Fruit fly (Drosophila melanogaster): ENCODE results near the gene CG43232.

dm6 chr2L:6942714-6943113 lies 10.8 kb downstream of the CG43232 start, which contains the start of gene CG18304:
- TF ChIP-seq CG33017 (tag; optimal IDR thresholded peaks at IDR 0.05) = no peak
- no peak for TF ChIP-seq Clk (GFP tag; optimal IDR thresholded peaks at IDR 0.05)
- no peak for TF ChIP-seq ovo (GFP tag; optimal IDR thresholded peaks at IDR 0.05)
- no peak for TF ChIP-seq cnc (optimal IDR thresholded peaks at IDR 0.05)
- TF ChIP-seq Hr96 (GFP tag; optimal IDR thresholded peaks at IDR 0.05) = no peak
- TF ChIP-seq Crg-1 (GFP tag; optimal IDR thresholded peaks at IDR 0.05) = no peak
- no peak for TF ChIP-seq CG7101 (tag; optimal IDR thresholded peaks at IDR 0.05)
- TF ChIP-seq kay (GFP tag; ENCODE audit: borderline replicate concordance) = no peak
- TF ChIP-seq pad (GFP tag; optimal IDR thresholded peaks at IDR 0.05) = no peak
- TF ChIP-seq tj (GFP tag; optimal IDR thresholded peaks at IDR 0.05) = no peak
- no peak for TF ChIP-seq toe (GFP tag; optimal IDR thresholded peaks at IDR 0.05)
